Worm (Caenorhabditis elegans): ENCODE data around the gene R02D5.10.

R02D5.10 gene

DNA sequence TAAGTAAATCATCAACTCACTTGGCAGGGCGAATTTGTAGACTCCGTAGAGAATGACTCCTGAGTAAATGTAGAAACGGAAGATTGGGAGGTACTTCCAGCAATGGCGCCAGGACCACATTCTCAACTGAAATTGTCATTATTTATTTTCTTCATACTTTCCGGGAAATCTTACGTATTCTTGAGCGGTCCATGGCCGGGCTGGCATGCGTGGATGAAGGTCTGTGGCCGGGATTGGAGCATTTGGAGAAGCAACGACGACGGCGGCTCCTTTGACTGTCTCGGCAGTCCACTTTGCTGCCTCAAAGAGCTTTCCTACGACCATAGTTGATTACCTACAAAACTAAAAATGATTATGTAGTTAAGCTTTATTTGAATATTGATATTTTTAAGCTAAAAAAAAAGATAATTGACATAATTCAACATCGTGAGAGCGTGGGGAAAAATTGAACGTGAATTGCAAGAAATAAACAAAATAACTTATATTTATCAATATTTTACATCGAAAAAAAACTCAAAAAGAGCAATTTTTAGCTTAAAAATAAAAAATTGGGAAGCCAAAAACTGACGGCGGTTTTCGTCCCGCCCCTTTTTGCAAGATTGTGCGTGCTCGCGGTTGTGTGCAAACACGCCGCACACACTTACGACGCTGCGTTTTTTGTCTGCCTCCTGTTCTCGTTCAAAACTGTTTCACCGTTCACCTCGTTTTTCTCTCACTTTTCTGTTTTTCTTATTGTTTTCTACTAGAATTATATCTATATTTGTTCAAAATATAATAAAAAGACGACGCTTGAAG, 41.9 kb downstream of the R02D5.10 start, which contains the start of gene ril-1:
Gene ril-1 (minus strand): TSS at position 342 of the 795 bp plus-strand sequence.
- TF ChIP-seq tab-1 (GFP tag; IDR thresholded peaks at IDR 0.05) (0 out of 2 replicates have a peak, but pooled peaks have one; percentile 16), klf-2 (GFP tag; conservative IDR thresholded peaks at IDR 0.05) (no peak), ztf-23 (GFP tag; IDR thresholded peaks at IDR 0.05) (peak; percentile 65), flt-1 (GFP tag; IDR thresholded peaks at IDR 0.05) (no peak), ref-1 (GFP tag; conservative IDR thresholded peaks at IDR 0.05) (no peak), T22C8.4 (GFP tag; IDR thresholded peaks at IDR 0.05) (no peak), ztf-29 (GFP tag; IDR thresholded peaks at IDR 0.05) (no peak), med-1 (GFP tag; optimal IDR thresholded peaks at IDR 0.05; ENCODE audit: insufficient read depth) (peak; percentile 63), cog-1 (tag; optimal IDR thresholded peaks at IDR 0.05) (no peak)

DNA sequence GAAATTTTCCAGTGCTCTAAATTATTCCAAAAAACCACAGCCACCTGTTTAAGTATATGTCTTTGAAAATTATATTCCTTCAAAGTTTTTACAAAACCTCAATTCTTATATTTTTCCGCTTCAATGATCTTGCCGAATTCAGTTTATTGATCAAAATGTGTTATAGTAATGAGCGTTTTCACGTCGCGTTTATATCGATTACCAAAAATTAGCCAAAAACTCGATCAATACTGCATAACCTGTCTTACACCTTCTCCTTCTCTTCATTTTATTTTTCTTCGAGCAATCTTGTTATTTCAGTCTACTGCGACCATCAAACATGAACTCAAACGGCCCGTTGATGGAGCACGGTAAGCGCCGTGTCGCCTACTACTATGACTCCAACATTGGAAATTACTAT, 43.0 kb downstream of the R02D5.10 start, which contains the start of gene hda-1:
Gene hda-1 (plus strand): TSS at position 301 of the 400 bp plus-strand sequence.
- TF ChIP-seq ref-1 (GFP tag; conservative IDR thresholded peaks at IDR 0.05) (no peak), T22C8.4 (GFP tag; IDR thresholded peaks at IDR 0.05) (no peak), ztf-23 (GFP tag; IDR thresholded peaks at IDR 0.05) (no peak), klf-2 (GFP tag; conservative IDR thresholded peaks at IDR 0.05) (no peak), ztf-29 (GFP tag; IDR thresholded peaks at IDR 0.05) (no peak), med-1 (GFP tag; optimal IDR thresholded peaks at IDR 0.05; ENCODE audit: insufficient read depth) (no peak), tab-1 (GFP tag; IDR thresholded peaks at IDR 0.05) (no peak)

DNA sequence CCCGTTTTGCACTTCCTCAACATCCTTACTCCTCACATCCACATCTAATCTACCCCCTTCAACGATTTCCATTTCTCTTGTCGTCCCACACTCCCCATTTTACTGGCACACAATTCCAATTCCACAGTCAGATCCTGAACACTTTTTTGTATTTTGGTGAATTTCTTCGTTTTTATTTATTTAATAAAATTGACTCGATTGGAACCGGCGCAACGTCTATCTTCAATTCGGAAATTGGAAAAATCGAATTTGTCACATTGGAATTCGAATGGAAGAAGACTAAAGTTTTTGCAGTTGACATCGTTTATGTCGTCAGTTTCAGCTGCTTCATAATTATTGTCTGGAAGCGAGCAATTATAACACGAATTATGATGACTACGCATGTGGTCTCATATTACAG, 45.1 kb downstream of the R02D5.10 start:
- TF ChIP-seq ref-1 (GFP tag; conservative IDR thresholded peaks at IDR 0.05) (no peak), klf-2 (GFP tag; conservative IDR thresholded peaks at IDR 0.05) (no peak), ztf-29 (GFP tag; IDR thresholded peaks at IDR 0.05) (no peak), cog-1 (tag; optimal IDR thresholded peaks at IDR 0.05) (no peak), flt-1 (GFP tag; IDR thresholded peaks at IDR 0.05) (no peak), med-1 (GFP tag; optimal IDR thresholded peaks at IDR 0.05; ENCODE audit: insufficient read depth) (no peak), tab-1 (GFP tag; IDR thresholded peaks at IDR 0.05) (no peak), ztf-23 (GFP tag; IDR thresholded peaks at IDR 0.05) (no peak), T22C8.4 (GFP tag; IDR thresholded peaks at IDR 0.05) (no peak)

DNA sequence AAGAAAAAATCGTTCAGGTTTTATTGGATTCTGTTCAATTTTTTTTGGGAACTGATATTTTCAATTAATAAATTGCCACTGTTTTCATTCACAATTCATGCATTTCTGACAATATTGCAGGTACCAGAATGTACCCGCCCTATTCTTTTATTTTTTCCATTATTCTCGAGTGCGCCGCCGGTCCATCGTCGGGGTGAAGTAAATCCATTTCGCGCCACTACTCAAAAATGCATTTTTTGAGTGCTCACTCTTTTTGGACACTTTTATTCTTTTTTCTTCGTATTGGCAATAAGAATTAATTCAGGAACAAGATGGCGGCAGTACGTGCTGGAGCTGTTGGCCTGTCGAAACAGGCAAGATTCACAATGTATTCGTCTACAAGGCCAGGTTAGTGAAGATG, 48.7 kb downstream of the R02D5.10 start, which contains the start of gene kcnl-4:
Gene kcnl-4 (plus strand): TSS at position 301 of the 400 bp plus-strand sequence.
- no peak for TF ChIP-seq tab-1 (GFP tag; IDR thresholded peaks at IDR 0.05)
- TF ChIP-seq flt-1 (GFP tag; IDR thresholded peaks at IDR 0.05) = no peak
- no peak for TF ChIP-seq ztf-23 (GFP tag; IDR thresholded peaks at IDR 0.05)
- no peak for TF ChIP-seq med-1 (GFP tag; optimal IDR thresholded peaks at IDR 0.05; ENCODE audit: insufficient read depth)

DNA sequence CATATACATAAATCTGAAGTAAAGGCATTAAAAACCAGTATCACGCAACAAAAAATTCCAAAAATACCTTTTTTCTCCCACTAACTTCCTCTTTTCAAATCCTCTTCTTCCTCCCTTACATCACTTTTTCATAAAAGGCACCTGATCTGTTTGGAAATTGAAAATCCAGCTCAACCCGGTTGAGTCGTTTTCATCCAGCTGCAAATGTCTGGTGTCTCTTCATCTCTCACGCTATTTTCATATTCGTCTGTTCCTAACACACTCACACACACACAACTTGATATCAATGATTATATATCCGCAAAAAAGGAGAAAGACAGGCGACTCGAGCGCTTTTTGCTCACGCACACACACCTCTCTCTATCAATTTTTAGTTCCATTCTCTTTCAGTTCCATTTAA, 50.3 kb downstream of the R02D5.10 start:
- no peak for TF ChIP-seq flt-1 (GFP tag; IDR thresholded peaks at IDR 0.05)

Data from whole organism, midembryonic.